Fruit fly (Drosophila melanogaster): ENCODE results near the gene HipHop.

DNA sequence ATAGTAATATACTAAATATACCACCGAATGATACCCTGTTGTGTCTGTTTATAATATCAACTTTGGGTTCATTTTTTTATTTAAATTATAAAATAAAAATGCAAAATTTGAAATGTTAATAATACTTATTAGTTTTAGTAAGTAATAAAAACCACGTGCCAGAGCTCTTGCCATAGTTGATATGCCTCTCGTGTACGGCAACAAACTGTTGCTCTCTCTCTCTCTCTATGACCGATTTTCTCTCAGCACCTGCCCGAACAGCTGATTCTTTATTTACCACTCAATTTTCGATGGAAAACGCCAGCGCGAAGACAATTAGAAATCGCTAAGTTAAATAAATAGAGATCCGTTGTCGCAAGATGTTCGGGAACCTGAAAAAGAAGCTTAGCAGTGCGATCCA lies 46.5 kb downstream of the HipHop start, which contains the start of gene Dysb:
- TF ChIP-seq CG9705 (GFP tag; optimal IDR thresholded peaks at IDR 0.05), result peak; percentile 67
- TF ChIP-seq Hr78 (GFP tag; optimal IDR thresholded peaks at IDR 0.05), result no peak
- peak in 1 of 2 experiments; percentile 84 for TF ChIP-seq foxo (GFP tag; optimal IDR thresholded peaks at IDR 0.05)
- TF ChIP-seq Hr83 (GFP tag; optimal IDR thresholded peaks at IDR 0.05; ENCODE audit: poor library complexity, severe bottlenecking), result peak; percentile 84

All from whole organism, wandering third instar larva.